Fruit fly (Drosophila melanogaster) whole organism, adult: Measurements from ENCODE around the gene mtsh.

Experiments
- CG11617 ChIP-seq: fragments of 200-800 bp; sonication (Bioruptor generic); optimal IDR thresholded peaks from 2 replicates; lab custom pipeline; 2017; ENCODE audit warnings: mild to moderate bottlenecking, missing biosample characterization, missing genetic modification reagents, missing genetic modification characterization
- CG7045 ChIP-seq: fragments of 200-800 bp; sonication (Bioruptor generic); optimal IDR thresholded peaks from 2 replicates; lab custom pipeline; 2017; ENCODE audit warnings: missing biosample characterization, mild to moderate bottlenecking, missing genetic modification characterization
- CG7101 ChIP-seq: fragments of 200-800 bp; sonication (Bioruptor generic); optimal IDR thresholded peaks from 2 replicates; lab custom pipeline; 2018; ENCODE audit warnings: missing biosample characterization, mild to moderate bottlenecking, missing genetic modification characterization, moderate library complexity
- Crg-1 ChIP-seq: fragments of 200-800 bp; sonication (Bioruptor generic); optimal IDR thresholded peaks from 2 replicates; lab custom pipeline; 2016; ENCODE audit warnings: missing biosample characterization, missing genetic modification characterization
- tj ChIP-seq: fragments of 200-800 bp; sonication (Bioruptor generic); optimal IDR thresholded peaks from 3 replicates; lab custom pipeline; 2017; ENCODE audit warnings: missing biosample characterization, mild to moderate bottlenecking, missing genetic modification characterization, moderate library complexity

- TF ChIP-seq CG7101 (tag; lab: Kevin White, UChicago) (peak; percentile 66), Crg-1 (peak; percentile 77), CG11617 (GFP tag; lab: Kevin White, UChicago) (peak; percentile 68), CG7045 (peak; percentile 65), tj (GFP tag; lab: Kevin White, UChicago) (peak; percentile 58)
These were observed at the start of gene mtsh, which contains the start of gene strat for dm6 chr2L:8319858-8320525.
